Worm (Caenorhabditis elegans): ENCODE measurements around the gene Y17G7B.22.

Gene Y17G7B.22

ce11 chrII:12042108-12042960, 25.5 kb upstream of the Y17G7B.22 start, which contains the start of gene ippk-1:
ippk-1 (plus strand) TSS chrII:12042910.
- no peak for TF ChIP-seq hlh-17 (GFP tag; optimal IDR thresholded peaks at IDR 0.05; ENCODE audit: borderline replicate concordance)
- TF ChIP-seq nhr-12 (tag; optimal IDR thresholded peaks at IDR 0.05), result no peak
- TF ChIP-seq nhr-85 (tag), result peak; percentile 91
- TF ChIP-seq C04F5.9 (tag; optimal IDR thresholded peaks at IDR 0.05), result no peak
- peak in 1 of 2 experiments; percentile 57 for TF ChIP-seq mdl-1 (tag; optimal IDR thresholded peaks at IDR 0.05)
- TF ChIP-seq efl-1 (optimal IDR thresholded peaks at IDR 0.05), result peak; percentile 56 to 62
- TF ChIP-seq efl-1 (GFP tag; optimal IDR thresholded peaks at IDR 0.05 in 1 of 2), result peak; percentile 48 to 93
- TF ChIP-seq ama-1 (optimal IDR thresholded peaks at IDR 0.05), result no peak
- TF ChIP-seq C16A3.4 (tag; optimal IDR thresholded peaks at IDR 0.05), result peak; percentile 44
- TF ChIP-seq unc-30 (tag; optimal IDR thresholded peaks at IDR 0.05), result no peak
- TF ChIP-seq mef-2 (tag; optimal IDR thresholded peaks at IDR 0.05), result no peak
- no peak for TF ChIP-seq nhr-28 (tag; optimal IDR thresholded peaks at IDR 0.05)
- TF ChIP-seq unc-130 (tag; optimal IDR thresholded peaks at IDR 0.05), result no peak
- no peak for TF ChIP-seq hlh-4 (tag; optimal IDR thresholded peaks at IDR 0.05)
- peak; percentile 38 for TF ChIP-seq fkh-10 (GFP tag; optimal IDR thresholded peaks at IDR 0.05)
- TF ChIP-seq ces-1 (GFP tag; optimal IDR thresholded peaks at IDR 0.05), result no peak
- TF ChIP-seq skn-1 (tag; optimal IDR thresholded peaks at IDR 0.05), result peak; percentile 63
- TF ChIP-seq nhr-19 (GFP tag; conservative IDR thresholded peaks at IDR 0.05), result peak; percentile 57
- TF ChIP-seq elt-3 (tag; optimal IDR thresholded peaks at IDR 0.05), result peak in 2 of 6 experiments; percentile 79 to 82
- no peak for TF ChIP-seq C34B4.2 (tag; optimal IDR thresholded peaks at IDR 0.05)
- no peak for TF ChIP-seq nhr-237 (tag; optimal IDR thresholded peaks at IDR 0.05)
- no peak for TF ChIP-seq jun-1 (tag; optimal IDR thresholded peaks at IDR 0.05)
- TF ChIP-seq mep-1 (tag; optimal IDR thresholded peaks at IDR 0.05), result no peak
- TF ChIP-seq lin-35 (GFP tag; optimal IDR thresholded peaks at IDR 0.05), result peak; percentile 64
- TF ChIP-seq zag-1 (tag; optimal IDR thresholded peaks at IDR 0.05), result no peak
- TF ChIP-seq efl-3 (GFP tag; optimal IDR thresholded peaks at IDR 0.05), result no peak
- TF ChIP-seq ceh-82 (tag; optimal IDR thresholded peaks at IDR 0.05), result peak in 2 of 3 experiments; percentile 34 to 47
- TF ChIP-seq nhr-77 (tag; optimal IDR thresholded peaks at IDR 0.05), result peak; percentile 29
- TF ChIP-seq ceh-8 (GFP tag; optimal IDR thresholded peaks at IDR 0.05), result no peak
- peak; percentile 17 for TF ChIP-seq nhr-84 (tag; optimal IDR thresholded peaks at IDR 0.05)
- no peak for TF ChIP-seq mab-9 (GFP tag; IDR thresholded peaks at IDR 0.05)
- TF ChIP-seq ztf-11 (tag; optimal IDR thresholded peaks at IDR 0.05), result peak in 1 of 2 experiments; percentile 53
- no peak for TF ChIP-seq sptf-1 (tag; optimal IDR thresholded peaks at IDR 0.05)
- peak; percentile 75 for TF ChIP-seq snu-23 (GFP tag; optimal IDR thresholded peaks at IDR 0.05)
- TF ChIP-seq snpc-4 (tag; optimal IDR thresholded peaks at IDR 0.05), result no peak
- TF ChIP-seq egl-27 (tag; optimal IDR thresholded peaks at IDR 0.05), result no peak
- no peak for TF ChIP-seq sup-37 (GFP tag; optimal IDR thresholded peaks at IDR 0.05)
- TF ChIP-seq lin-15B (tag; optimal IDR thresholded peaks at IDR 0.05), result peak; percentile 41
- no peak for TF ChIP-seq hpl-2 (GFP tag; optimal IDR thresholded peaks at IDR 0.05)
- TF ChIP-seq lir-3 (tag; optimal IDR thresholded peaks at IDR 0.05; ENCODE audit: poor library complexity), result peak; percentile 50
- TF ChIP-seq aly-2 (tag; optimal IDR thresholded peaks at IDR 0.05), result no peak
- TF ChIP-seq xbp-1 (tag; optimal IDR thresholded peaks at IDR 0.05), result peak; percentile 37
- peak; percentile 54 for TF ChIP-seq nhr-20 (tag; optimal IDR thresholded peaks at IDR 0.05)
- no peak for TF ChIP-seq tlp-1 (tag; optimal IDR thresholded peaks at IDR 0.05)
- TF ChIP-seq nhr-76 (tag; optimal IDR thresholded peaks at IDR 0.05), result no peak
- peak; percentile 11 for TF ChIP-seq vab-15 (tag; optimal IDR thresholded peaks at IDR 0.05)
- TF ChIP-seq Y116A8C.19 (tag; optimal IDR thresholded peaks at IDR 0.05; ENCODE audit: borderline replicate concordance), result no peak
- TF ChIP-seq alr-1 (tag; optimal IDR thresholded peaks at IDR 0.05; ENCODE audit: borderline replicate concordance), result no peak
- TF ChIP-seq unc-98 (GFP tag; IDR thresholded peaks at IDR 0.05), result peak; percentile 77
- TF ChIP-seq nhr-90 (tag; optimal IDR thresholded peaks at IDR 0.05; ENCODE audit: poor library complexity), result peak; percentile 48
- TF ChIP-seq grh-1 (GFP tag; IDR thresholded peaks at IDR 0.05), result no peak
- TF ChIP-seq aha-1 (tag; optimal IDR thresholded peaks at IDR 0.05), result no peak
